Fruit fly (Drosophila melanogaster) whole organism: ENCODE measurements around the gene ttm50.

Experiments
- CG8478 ChIP-seq: fragments of >200 bp; optimal IDR thresholded peaks from 2 replicates; lab custom pipeline; 2018; ENCODE audit warnings: inconsistent platforms
- Dll ChIP-seq: fragments of >200 bp; optimal IDR thresholded peaks from 2 replicates; lab custom pipeline; 2017
- EcR ChIP-seq, 2 experiments: fragments of >200 bp; optimal IDR thresholded peaks; 2 replicates each; lab custom pipeline; 2017; ENCODE audit warnings: missing biosample characterization in 2 of 2, missing genetic modification characterization in 2 of 2, missing genetic modification reagents in 2 of 2
- pan ChIP-seq: fragments of >200 bp; optimal IDR thresholded peaks from 2 replicates; lab custom pipeline; 2017
- psq ChIP-seq: fragments of >200 bp; optimal IDR thresholded peaks from 2 replicates; lab custom pipeline; 2017
- usp ChIP-seq: fragments of >200 bp; optimal IDR thresholded peaks from 2 replicates; lab custom pipeline; 2017; ENCODE audit warnings: missing biosample characterization, missing genetic modification characterization, mixed read lengths

DNA sequence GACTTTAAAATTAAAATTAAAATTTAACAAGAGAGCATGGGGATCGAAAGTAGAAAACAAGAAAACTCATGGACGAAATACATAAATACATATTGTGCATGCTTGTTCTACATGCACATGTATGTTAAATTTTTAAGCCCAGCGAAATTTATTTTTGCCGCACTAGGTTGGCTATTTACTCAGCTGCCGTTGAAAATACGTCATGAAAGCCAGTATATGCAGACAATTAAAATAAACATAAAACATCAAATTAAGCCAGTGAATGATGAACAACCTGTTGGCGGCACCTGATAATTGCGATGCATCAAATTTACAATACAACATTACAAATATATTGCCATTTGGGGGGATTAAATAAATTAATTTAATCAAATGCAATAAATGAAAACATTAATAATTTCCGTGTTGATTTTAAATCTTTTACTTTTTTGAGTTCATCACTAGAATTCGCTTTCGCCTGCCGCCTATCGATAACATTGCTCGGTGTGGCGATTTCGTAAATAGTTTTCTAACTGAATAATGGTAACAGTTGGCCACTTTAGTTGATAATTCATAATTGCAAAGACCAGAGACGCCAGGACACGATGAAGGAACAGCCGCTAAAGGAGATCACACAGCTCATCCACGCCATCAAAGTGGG lies 27.7 kb downstream of the ttm50 start, which contains the start of gene eIF2Bbeta:
- TF ChIP-seq psq (no peak), pan (no peak), CG8478 (lab: Kevin White, UChicago) (no peak), Dll (lab: Kevin White, UChicago) (no peak), usp (GFP tag; lab: Kevin White, UChicago) (no peak), EcR (GFP tag; optimal IDR thresholded peaks at IDR 0.05; lab: Kevin White, UChicago) (no peak)
